Worm (Caenorhabditis elegans): ENCODE results near the gene F26F4.2.

The F26F4.2 gene

DNA sequence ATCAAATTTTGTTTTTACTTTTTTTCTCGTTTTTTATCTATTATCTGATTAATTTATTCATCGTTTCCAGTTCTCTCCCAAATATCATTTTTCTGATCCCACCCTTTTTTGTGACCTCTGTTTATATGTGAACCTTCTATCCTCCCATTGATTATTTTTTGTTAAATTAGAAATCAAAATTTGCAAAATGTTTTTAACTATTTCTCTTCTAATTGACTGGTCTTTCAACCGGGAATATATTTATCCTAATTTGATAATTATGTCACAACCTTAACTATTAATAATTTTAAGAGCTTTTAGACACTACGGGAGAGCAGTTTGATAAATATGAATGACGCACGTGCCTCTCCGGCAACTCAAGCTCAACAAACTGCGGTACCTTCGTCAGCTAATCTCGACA lies 33.2 kb downstream of the F26F4.2 start, which contains the start of gene ntl-9:
TSS of gene ntl-9 (plus strand) at position 301 of the 400 bp plus-strand sequence.
- TF ChIP-seq ceh-36 (tag; optimal IDR thresholded peaks at IDR 0.05) (no peak), B0310.2 (tag; optimal IDR thresholded peaks at IDR 0.05) (no peak), aly-1 (tag; optimal IDR thresholded peaks at IDR 0.05) (no peak), pes-1 (GFP tag; IDR thresholded peaks at IDR 0.05) (no peak), F13C5.2 (tag; optimal IDR thresholded peaks at IDR 0.05) (no peak), hmbx-1 (tag; optimal IDR thresholded peaks at IDR 0.05) (no peak)

ce11 chrIII:4947352-4947751 lies 36.3 kb downstream of the F26F4.2 start:
- TF ChIP-seq B0310.2 (tag; optimal IDR thresholded peaks at IDR 0.05) (peak; percentile 10), tbx-11 (GFP tag; IDR thresholded peaks at IDR 0.05) (no peak), ama-1 (optimal IDR thresholded peaks at IDR 0.05) (no peak), hmbx-1 (tag; optimal IDR thresholded peaks at IDR 0.05) (no peak), pes-1 (GFP tag; IDR thresholded peaks at IDR 0.05) (peak; percentile 42; the same call in 1 of the 2 replicates), ceh-36 (tag; optimal IDR thresholded peaks at IDR 0.05) (peak; percentile 40), aly-1 (tag; optimal IDR thresholded peaks at IDR 0.05) (peak; percentile 7), hnd-1 (tag; optimal IDR thresholded peaks at IDR 0.05) (peak; percentile 12), flt-1 (GFP tag; IDR thresholded peaks at IDR 0.05) (no peak; the same call in 1 of the 2 replicates), ceh-13 (GFP tag; optimal IDR thresholded peaks at IDR 0.05) (no peak), tra-4 (tag; optimal IDR thresholded peaks at IDR 0.05) (no peak), scrt-1 (GFP tag; IDR thresholded peaks at IDR 0.05) (0 out of 2 replicates have a peak, but pooled peaks have one; percentile 63), F13C5.2 (tag; optimal IDR thresholded peaks at IDR 0.05) (peak; percentile 58), hmg-4 (GFP tag; optimal IDR thresholded peaks at IDR 0.05) (peak; percentile 79), sea-1 (GFP tag; conservative IDR thresholded peaks at IDR 0.05) (no peak), tbx-37 (GFP tag; conservative IDR thresholded peaks at IDR 0.05) (no peak; the same call in 1 of the 2 replicates), ets-7 (tag; optimal IDR thresholded peaks at IDR 0.05) (peak; percentile 54)

ce11 chrIII:4948631-4949030 lies 37.6 kb downstream of the F26F4.2 start:
- TF ChIP-seq ceh-36 (tag; optimal IDR thresholded peaks at IDR 0.05) (no peak), hnd-1 (tag; optimal IDR thresholded peaks at IDR 0.05) (no peak), flt-1 (GFP tag; IDR thresholded peaks at IDR 0.05) (0 out of 2 replicates have a peak, but pooled peaks have one; percentile 6), F13C5.2 (tag; optimal IDR thresholded peaks at IDR 0.05) (peak; percentile 28), hmg-4 (GFP tag; optimal IDR thresholded peaks at IDR 0.05) (peak; percentile 71), tbx-37 (GFP tag; conservative IDR thresholded peaks at IDR 0.05) (no peak), aly-1 (tag; optimal IDR thresholded peaks at IDR 0.05) (peak; percentile 57), ets-7 (tag; optimal IDR thresholded peaks at IDR 0.05) (no peak), tra-4 (tag; optimal IDR thresholded peaks at IDR 0.05) (no peak), sea-1 (GFP tag; conservative IDR thresholded peaks at IDR 0.05) (0 out of 2 replicates have a peak, but pooled peaks have one; percentile 25), scrt-1 (GFP tag; IDR thresholded peaks at IDR 0.05) (no peak), ama-1 (optimal IDR thresholded peaks at IDR 0.05) (no peak), tbx-11 (GFP tag; IDR thresholded peaks at IDR 0.05) (no peak), ceh-13 (GFP tag; optimal IDR thresholded peaks at IDR 0.05) (no peak), B0310.2 (tag; optimal IDR thresholded peaks at IDR 0.05) (peak; percentile 21), hmbx-1 (tag; optimal IDR thresholded peaks at IDR 0.05) (no peak), pes-1 (GFP tag; IDR thresholded peaks at IDR 0.05) (no peak)

DNA sequence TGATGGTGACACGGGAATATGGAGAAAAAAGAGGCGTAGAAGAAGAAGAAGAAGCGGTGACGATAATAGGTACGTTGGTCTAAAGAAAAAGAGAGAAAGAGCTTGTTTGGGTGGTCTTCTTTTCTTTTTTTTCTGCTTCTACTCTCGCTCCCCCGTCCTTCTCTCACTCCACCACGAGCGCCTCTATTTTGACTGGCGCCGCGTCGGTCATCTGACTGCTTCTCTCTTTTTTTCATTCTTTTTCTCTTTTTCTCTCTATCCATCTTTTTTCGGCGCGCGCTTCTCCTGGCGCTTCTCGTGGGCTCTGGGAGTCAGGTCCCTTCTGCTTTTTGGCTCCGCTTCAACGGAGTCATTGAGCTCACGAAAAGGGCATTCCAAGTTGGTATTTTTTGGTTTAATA lies 39.3 kb downstream of the F26F4.2 start:
- no peak for TF ChIP-seq B0310.2 (tag; optimal IDR thresholded peaks at IDR 0.05)

- no peak for TF ChIP-seq tbx-11 (GFP tag; IDR thresholded peaks at IDR 0.05)
- TF ChIP-seq ets-7 (tag; optimal IDR thresholded peaks at IDR 0.05) = no peak
- no peak for TF ChIP-seq flt-1 (GFP tag; IDR thresholded peaks at IDR 0.05)
- TF ChIP-seq aly-1 (tag; optimal IDR thresholded peaks at IDR 0.05) = no peak
- TF ChIP-seq sea-1 (GFP tag; conservative IDR thresholded peaks at IDR 0.05) = no peak
Measured at ce11 chrIII:4951210-4951609, 40.2 kb downstream of the F26F4.2 start.

ce11 chrIII:4951824-4952223 lies 40.8 kb downstream of the F26F4.2 start, which contains the start of gene flh-2:
flh-2 (plus strand) TSS chrIII:4952124.
- TF ChIP-seq aly-1 (tag; optimal IDR thresholded peaks at IDR 0.05) (no peak), ama-1 (optimal IDR thresholded peaks at IDR 0.05) (no peak), tra-4 (tag; optimal IDR thresholded peaks at IDR 0.05) (no peak), hnd-1 (tag; optimal IDR thresholded peaks at IDR 0.05) (no peak), F13C5.2 (tag; optimal IDR thresholded peaks at IDR 0.05) (no peak), ceh-13 (GFP tag; optimal IDR thresholded peaks at IDR 0.05) (no peak), ceh-36 (tag; optimal IDR thresholded peaks at IDR 0.05) (no peak), hmbx-1 (tag; optimal IDR thresholded peaks at IDR 0.05) (no peak), hmg-4 (GFP tag; optimal IDR thresholded peaks at IDR 0.05) (no peak)

DNA sequence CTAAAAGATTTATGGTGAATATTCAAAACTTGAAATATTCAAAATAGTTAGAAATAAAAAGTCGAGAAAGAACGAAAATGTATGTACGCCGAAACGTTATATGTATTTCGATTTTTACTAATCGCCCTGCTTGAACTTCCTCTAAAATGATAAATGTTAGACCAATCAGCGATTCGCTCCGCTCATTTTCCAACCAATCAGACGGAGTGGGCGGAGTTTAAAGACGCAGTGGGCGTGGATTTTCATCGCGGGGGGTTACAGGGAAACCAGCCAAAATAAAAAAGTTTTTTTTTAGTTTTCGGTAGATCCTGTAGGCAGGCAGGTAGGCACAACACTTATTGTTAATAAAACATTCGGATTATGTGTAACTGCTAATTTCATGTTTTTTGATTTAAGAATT lies 41.9 kb downstream of the F26F4.2 start:
- TF ChIP-seq B0310.2 (tag; optimal IDR thresholded peaks at IDR 0.05) (no peak), ceh-13 (GFP tag; optimal IDR thresholded peaks at IDR 0.05) (no peak), tbx-37 (GFP tag; conservative IDR thresholded peaks at IDR 0.05) (no peak), tbx-11 (GFP tag; IDR thresholded peaks at IDR 0.05) (no peak), aly-1 (tag; optimal IDR thresholded peaks at IDR 0.05) (no peak), pes-1 (GFP tag; IDR thresholded peaks at IDR 0.05) (no peak), hmg-4 (GFP tag; optimal IDR thresholded peaks at IDR 0.05) (no peak), ama-1 (optimal IDR thresholded peaks at IDR 0.05) (no peak), flt-1 (GFP tag; IDR thresholded peaks at IDR 0.05) (no peak), ceh-36 (tag; optimal IDR thresholded peaks at IDR 0.05) (no peak), scrt-1 (GFP tag; IDR thresholded peaks at IDR 0.05) (no peak), sea-1 (GFP tag; conservative IDR thresholded peaks at IDR 0.05) (no peak), tra-4 (tag; optimal IDR thresholded peaks at IDR 0.05) (no peak), hmbx-1 (tag; optimal IDR thresholded peaks at IDR 0.05) (no peak), hnd-1 (tag; optimal IDR thresholded peaks at IDR 0.05) (no peak), ets-7 (tag; optimal IDR thresholded peaks at IDR 0.05) (no peak)

ce11 chrIII:4956566-4956965 lies 45.5 kb downstream of the F26F4.2 start, which contains the start of gene C26E6.1:
C26E6.1 (plus strand) TSS chrIII:4956866.
- TF ChIP-seq ama-1 (optimal IDR thresholded peaks at IDR 0.05) = no peak
- TF ChIP-seq B0310.2 (tag; optimal IDR thresholded peaks at IDR 0.05) = no peak
- TF ChIP-seq sea-1 (GFP tag; conservative IDR thresholded peaks at IDR 0.05) = no peak
- no peak for TF ChIP-seq F13C5.2 (tag; optimal IDR thresholded peaks at IDR 0.05)
- TF ChIP-seq scrt-1 (GFP tag; IDR thresholded peaks at IDR 0.05) = no peak
- TF ChIP-seq ceh-13 (GFP tag; optimal IDR thresholded peaks at IDR 0.05) = no peak
- no peak for TF ChIP-seq ets-7 (tag; optimal IDR thresholded peaks at IDR 0.05)
- TF ChIP-seq hmbx-1 (tag; optimal IDR thresholded peaks at IDR 0.05) = no peak
- no peak for TF ChIP-seq ceh-36 (tag; optimal IDR thresholded peaks at IDR 0.05)
- TF ChIP-seq hnd-1 (tag; optimal IDR thresholded peaks at IDR 0.05) = no peak
- TF ChIP-seq aly-1 (tag; optimal IDR thresholded peaks at IDR 0.05) = no peak
- TF ChIP-seq pes-1 (GFP tag; IDR thresholded peaks at IDR 0.05) = no peak
- TF ChIP-seq tra-4 (tag; optimal IDR thresholded peaks at IDR 0.05) = no peak
